Fruit fly (Drosophila melanogaster) whole organism, wandering third instar larva: ENCODE data around the gene CG15317.

ENCODE experiments used
- Abd-B ChIP-seq: fragments of >200 bp; optimal IDR thresholded peaks from 2 replicates; lab custom pipeline; 2017; ENCODE audit warnings: missing biosample characterization, missing genetic modification characterization
- CG32264 ChIP-seq: fragments of 200-800 bp; sonication (Bioruptor generic); optimal IDR thresholded peaks from 2 replicates; lab custom pipeline; 2016; ENCODE audit warnings: missing biosample characterization, missing genetic modification characterization
- CG9705 ChIP-seq: fragments of 200-800 bp; sonication (Bioruptor generic); optimal IDR thresholded peaks from 2 replicates; lab custom pipeline; 2018; ENCODE audit warnings: missing biosample characterization, mild to moderate bottlenecking, missing genetic modification characterization
- CrebA ChIP-seq: fragments of 200-800 bp; sonication (Bioruptor generic); optimal IDR thresholded peaks from 2 replicates; lab custom pipeline; 2016; ENCODE audit warnings: missing biosample characterization, mild to moderate bottlenecking, missing genetic modification characterization, borderline replicate concordance
- Dfd ChIP-seq: fragments of >200 bp; optimal IDR thresholded peaks from 2 replicates; lab custom pipeline; 2017; ENCODE audit warnings: missing biosample characterization, missing genetic modification characterization
- Dif ChIP-seq: fragments of 200-275, 200-300 bp; sonication (Bioruptor generic); optimal IDR thresholded peaks from 2 replicates; lab custom pipeline; 2018; ENCODE audit warnings: missing biosample characterization, missing genetic modification characterization; ENCODE audit not compliant: partially characterized antibody
- GATAd ChIP-seq: sonication (Bioruptor generic); optimal IDR thresholded peaks from 2 replicates; lab custom pipeline; 2016; ENCODE audit warnings: missing biosample characterization, missing genetic modification characterization
- HLH106 ChIP-seq: fragments of 200-800 bp; optimal IDR thresholded peaks from 3 replicates; lab custom pipeline; 2019; ENCODE audit warnings: missing biosample characterization, mild to moderate bottlenecking, missing genetic modification characterization, moderate library complexity
- Hnf4 ChIP-seq: fragments of 200-800 bp; sonication (Bioruptor generic); optimal IDR thresholded peaks from 2 replicates; lab custom pipeline; 2016; ENCODE audit warnings: missing biosample characterization, mild to moderate bottlenecking, missing genetic modification characterization
- Hr78 ChIP-seq: fragments of >200 bp; optimal IDR thresholded peaks from 2 replicates; lab custom pipeline; 2017; ENCODE audit warnings: missing biosample characterization, missing genetic modification characterization
- Hr83 ChIP-seq: fragments of 200-300 bp; sonication (Bioruptor generic); optimal IDR thresholded peaks from 2 replicates; lab custom pipeline; 2016; ENCODE audit warnings: missing biosample characterization, mild to moderate bottlenecking, missing genetic modification characterization, moderate library complexity; ENCODE audit not compliant: poor library complexity, severe bottlenecking
- Jra ChIP-seq: sonication (Bioruptor generic); optimal IDR thresholded peaks from 2 replicates; lab custom pipeline; 2016; ENCODE audit warnings: missing biosample characterization, missing genetic modification characterization
- Mio ChIP-seq: sonication (Bioruptor generic); optimal IDR thresholded peaks from 2 replicates; lab custom pipeline; 2016; ENCODE audit warnings: missing biosample characterization, missing genetic modification characterization
- Myc ChIP-seq: fragments of >200 bp; optimal IDR thresholded peaks from 2 replicates; lab custom pipeline; 2017
- N ChIP-seq: fragments of >200 bp; optimal IDR thresholded peaks from 2 replicates; lab custom pipeline; 2018; ENCODE audit warnings: missing biosample characterization, missing external identifiers, missing genetic modification characterization
- OdsH ChIP-seq: fragments of 200-800 bp; sonication (Bioruptor generic); optimal IDR thresholded peaks from 2 replicates; lab custom pipeline; 2016; ENCODE audit warnings: missing biosample characterization, mild to moderate bottlenecking, missing genetic modification characterization
- Rel ChIP-seq, 2 experiments: fragments of 200-800 bp; sonication (Bioruptor generic) in 1 of 2; optimal IDR thresholded peaks; 2 replicates in 1 of 2; 3 replicates in 1 of 2; lab custom pipeline; 2016 to 2019; ENCODE audit warnings: mild to moderate bottlenecking in 2 of 2, missing biosample characterization in 2 of 2, missing genetic modification characterization in 2 of 2, moderate library complexity in 1 of 2
- Sp1 ChIP-seq: fragments of 200-800 bp; sonication (Bioruptor generic); optimal IDR thresholded peaks from 3 replicates; lab custom pipeline; 2019; ENCODE audit warnings: missing biosample characterization, mild to moderate bottlenecking, missing genetic modification characterization, moderate library complexity
- Vsx2 ChIP-seq: fragments of 200-300, 225-300 bp; sonication (Bioruptor generic); optimal IDR thresholded peaks from 2 replicates; lab custom pipeline; 2018; ENCODE audit warnings: missing biosample characterization, missing genetic modification characterization; ENCODE audit not compliant: partially characterized antibody
- br ChIP-seq: fragments of 200-800 bp; sonication (Bioruptor generic); optimal IDR thresholded peaks from 2 replicates; lab custom pipeline; 2016; ENCODE audit warnings: missing biosample characterization, missing genetic modification characterization
- brk ChIP-seq: fragments of 200-800 bp; sonication (Bioruptor generic); optimal IDR thresholded peaks from 2 replicates; lab custom pipeline; 2016; ENCODE audit warnings: missing biosample characterization, mild to moderate bottlenecking, missing genetic modification characterization
- dl ChIP-seq, 2 experiments: fragments of 175-275, 200-275 bp in 1 of 2; fragments of 200-275 bp in 1 of 2; sonication (Bioruptor generic); optimal IDR thresholded peaks; lab custom pipeline; 2018; ENCODE audit warnings: mild to moderate bottlenecking in 2 of 2, missing biosample characterization in 2 of 2, missing genetic modification characterization in 2 of 2, moderate library complexity in 2 of 2; ENCODE audit not compliant: partially characterized antibody in 2 of 2, insufficient read depth in 1 of 2
- dmrt93B ChIP-seq: fragments of 200-800 bp; sonication (Bioruptor generic); optimal IDR thresholded peaks from 2 replicates; lab custom pipeline; 2018; ENCODE audit warnings: missing biosample characterization, mild to moderate bottlenecking, missing genetic modification characterization
- dsf ChIP-seq: sonication (Bioruptor generic); optimal IDR thresholded peaks from 2 replicates; lab custom pipeline; 2016; ENCODE audit warnings: missing biosample characterization, missing genetic modification characterization, borderline replicate concordance
- ey ChIP-seq: fragments of 200-800 bp; sonication (Bioruptor generic); optimal IDR thresholded peaks from 2 replicates; lab custom pipeline; 2016; ENCODE audit warnings: missing biosample characterization, missing genetic modification characterization
- foxo ChIP-seq, 2 experiments: fragments of 200-800 bp; sonication (Bioruptor generic); optimal IDR thresholded peaks; 2 replicates in 1 of 2; 3 replicates in 1 of 2; lab custom pipeline; 2016 to 2017; ENCODE audit warnings: missing biosample characterization in 2 of 2, missing genetic modification characterization in 2 of 2
- fru ChIP-seq: fragments of 200-800 bp; sonication (Bioruptor generic); optimal IDR thresholded peaks from 3 replicates; lab custom pipeline; 2016; ENCODE audit warnings: missing biosample characterization, mild to moderate bottlenecking, missing genetic modification characterization
- h ChIP-seq: fragments of 200-800 bp; sonication (Bioruptor generic); optimal IDR thresholded peaks from 3 replicates; lab custom pipeline; 2016; ENCODE audit warnings: missing biosample characterization, mild to moderate bottlenecking, missing genetic modification characterization
- jim ChIP-seq: fragments of 175-275, 200-325 bp; sonication (Bioruptor generic); optimal IDR thresholded peaks from 2 replicates; lab custom pipeline; 2016; ENCODE audit warnings: missing biosample characterization, mild to moderate bottlenecking, missing genetic modification characterization
- lola ChIP-seq: fragments of >200 bp; optimal IDR thresholded peaks from 2 replicates; lab custom pipeline; 2017; ENCODE audit warnings: missing biosample characterization, missing genetic modification characterization
- pan ChIP-seq: fragments of >200 bp; optimal IDR thresholded peaks from 2 replicates; lab custom pipeline; 2017
- psq ChIP-seq: fragments of 200-800 bp; sonication (Bioruptor generic); optimal IDR thresholded peaks from 3 replicates; lab custom pipeline; 2017; ENCODE audit warnings: missing biosample characterization, mild to moderate bottlenecking, missing genetic modification characterization, moderate library complexity
- rgr ChIP-seq: fragments of 200-800 bp; sonication (Bioruptor generic); optimal IDR thresholded peaks from 3 replicates; lab custom pipeline; 2016; ENCODE audit warnings: missing biosample characterization, mild to moderate bottlenecking, missing genetic modification characterization
- sage ChIP-seq: fragments of 200-800 bp; sonication (Bioruptor generic); optimal IDR thresholded peaks from 2 replicates; lab custom pipeline; 2016; ENCODE audit warnings: missing biosample characterization, mild to moderate bottlenecking, missing genetic modification characterization
- sv ChIP-seq: fragments of 200-800 bp; sonication (Bioruptor generic); optimal IDR thresholded peaks from 3 replicates; lab custom pipeline; 2016; ENCODE audit warnings: missing biosample characterization, missing genetic modification characterization
- tai ChIP-seq: sonication (Bioruptor generic); optimal IDR thresholded peaks from 2 replicates; lab custom pipeline; 2016; ENCODE audit warnings: missing biosample characterization, missing genetic modification characterization
- usp ChIP-seq: fragments of >200 bp; optimal IDR thresholded peaks from 2 replicates; lab custom pipeline; 2017; ENCODE audit warnings: missing biosample characterization, missing genetic modification characterization
- woc ChIP-seq: sonication (Bioruptor generic); optimal IDR thresholded peaks from 2 replicates; lab custom pipeline; 2016; ENCODE audit warnings: missing biosample characterization, mild to moderate bottlenecking, missing genetic modification characterization

The CG15317 gene

dm6 chrX:9581869-9582268, 25.5 kb upstream of the CG15317 start:
- no peak for TF ChIP-seq Mio (GFP tag; lab: Kevin White, UChicago)
- TF ChIP-seq lola (GFP tag; lab: Kevin White, UChicago), result no peak
- TF ChIP-seq OdsH (GFP tag; lab: Kevin White, UChicago), result no peak
- TF ChIP-seq GATAd (GFP tag; lab: Kevin White, UChicago), result no peak
- no peak for TF ChIP-seq rgr
- TF ChIP-seq h, result no peak
- TF ChIP-seq CrebA (GFP tag; lab: Kevin White, UChicago), result no peak
- no peak for TF ChIP-seq Dif (GFP tag; lab: Kevin White, UChicago)
- peak; percentile 28 for TF ChIP-seq woc
- peak; percentile 1 for TF ChIP-seq Hr83 (GFP tag; lab: Kevin White, UChicago)
- no peak for TF ChIP-seq CG32264 (GFP tag; lab: Kevin White, UChicago)
- no peak for TF ChIP-seq N (GFP tag; lab: Kevin White, UChicago)
- TF ChIP-seq Abd-B (GFP tag; lab: Kevin White, UChicago), result no peak
- TF ChIP-seq br, result no peak
- TF ChIP-seq brk (GFP tag; lab: Kevin White, UChicago), result no peak
- TF ChIP-seq HLH106 (tag; lab: Kevin White, UChicago), result no peak
- TF ChIP-seq sv, result no peak
- TF ChIP-seq tai (GFP tag; lab: Kevin White, UChicago), result no peak
- peak in 1 of 2 experiments; percentile 9 for TF ChIP-seq foxo (GFP tag; optimal IDR thresholded peaks at IDR 0.05; lab: Kevin White, UChicago)
- no peak for TF ChIP-seq Vsx2
- no peak for TF ChIP-seq Dfd (GFP tag; lab: Kevin White, UChicago)
- TF ChIP-seq dsf (GFP tag; lab: Kevin White, UChicago), result no peak
- TF ChIP-seq dmrt93B (GFP tag; lab: Kevin White, UChicago), result no peak
- TF ChIP-seq Sp1 (GFP tag; lab: Kevin White, UChicago), result no peak
- TF ChIP-seq usp (GFP tag; lab: Kevin White, UChicago), result no peak
- no peak for TF ChIP-seq Jra (GFP tag; lab: Kevin White, UChicago)
- peak; percentile 3 for TF ChIP-seq psq
- TF ChIP-seq sage (GFP tag; lab: Kevin White, UChicago), result no peak
- no peak for TF ChIP-seq Myc (lab: Kevin White, UChicago)
- no peak for TF ChIP-seq Hnf4 (GFP tag; lab: Kevin White, UChicago)
- no peak for TF ChIP-seq dl (GFP tag; optimal IDR thresholded peaks at IDR 0.05; lab: Kevin White, UChicago; ENCODE audit: insufficient read depth in 1 of 2, partially characterized antibody in 2 of 2)
- TF ChIP-seq ey, result no peak
- no peak for TF ChIP-seq CG9705
- no peak for TF ChIP-seq jim (GFP tag; lab: Kevin White, UChicago)
- TF ChIP-seq pan (lab: Kevin White, UChicago), result no peak
- no peak for TF ChIP-seq Hr78 (GFP tag; lab: Kevin White, UChicago)
- TF ChIP-seq fru (GFP tag; lab: Kevin White, UChicago), result no peak
- no peak for TF ChIP-seq Rel (GFP tag; optimal IDR thresholded peaks at IDR 0.05; lab: Kevin White, UChicago)
- peak; percentile 27 for TF ChIP-seq Rel (tag; optimal IDR thresholded peaks at IDR 0.05; lab: Kevin White, UChicago)

- no peak for TF ChIP-seq jim (GFP tag; lab: Kevin White, UChicago)
- no peak for TF ChIP-seq Hnf4 (GFP tag; lab: Kevin White, UChicago)
- no peak for TF ChIP-seq sv
- TF ChIP-seq ey, result no peak
- no peak for TF ChIP-seq dmrt93B (GFP tag; lab: Kevin White, UChicago)
- TF ChIP-seq fru (GFP tag; lab: Kevin White, UChicago), result no peak
- TF ChIP-seq woc, result no peak
- no peak for TF ChIP-seq dl (GFP tag; optimal IDR thresholded peaks at IDR 0.05; lab: Kevin White, UChicago; ENCODE audit: insufficient read depth in 1 of 2, partially characterized antibody in 2 of 2)
- TF ChIP-seq N (GFP tag; lab: Kevin White, UChicago), result no peak
- no peak for TF ChIP-seq Mio (GFP tag; lab: Kevin White, UChicago)
- no peak for TF ChIP-seq Jra (GFP tag; lab: Kevin White, UChicago)
- TF ChIP-seq CG9705, result no peak
- no peak for TF ChIP-seq sage (GFP tag; lab: Kevin White, UChicago)
Observed at dm6 chrX:9580544-9580943, 24.2 kb upstream of the CG15317 start.
